Worm (Caenorhabditis elegans) whole organism, L4 larva: ENCODE results near the gene T05A8.8.

Experiments used
- D1046.2 ChIP-seq: fragments of 200-800 bp; sonication (Bioruptor generic); IDR thresholded peaks from 2 replicates; pipeline ENCODE4 v1.3.6; 2022; ENCODE audit warnings: missing genetic modification characterization, missing compliant biosample characterization
- F10B5.3 ChIP-seq: sonication (generic microtip); optimal IDR thresholded peaks from 2 replicates; lab custom pipeline; 2016; ENCODE audit warnings: mild to moderate bottlenecking, missing genetic modification characterization, missing compliant biosample characterization
- F26F4.8 ChIP-seq: fragments of 200-800 bp; sonication (Bioruptor generic); conservative IDR thresholded peaks from 2 replicates; pipeline ENCODE4 v1.3.6; 2022; ENCODE audit warnings: missing genetic modification characterization, missing compliant biosample characterization
- F49E8.2 ChIP-seq: sonication (generic microtip); optimal IDR thresholded peaks from 2 replicates; lab custom pipeline; 2016; ENCODE audit warnings: missing compliant biosample characterization, mild to moderate bottlenecking, missing genetic modification characterization, borderline replicate concordance
- R02D3.7 ChIP-seq: fragments of 150-350 bp; sonication (generic microtip); optimal IDR thresholded peaks from 3 replicates; lab custom pipeline; 2014; ENCODE audit warnings: missing biosample characterization, missing genetic modification characterization
- T20F7.1 ChIP-seq: fragments of 200-800 bp; sonication (Bioruptor generic); optimal IDR thresholded peaks from 2 replicates; lab custom pipeline; 2018; ENCODE audit warnings: mild to moderate bottlenecking, missing genetic modification characterization, missing compliant biosample characterization
- Y48G9A.11 ChIP-seq: fragments of 200-800 bp; sonication (Bioruptor generic); IDR thresholded peaks from 2 replicates; pipeline ENCODE4 v1.3.6; 2022; ENCODE audit warnings: missing genetic modification reagents, missing genetic modification characterization, missing compliant biosample characterization
- Y5F2A.4 ChIP-seq: fragments of 200-800 bp; sonication (Bioruptor generic); optimal IDR thresholded peaks from 2 replicates; lab custom pipeline; 2018; ENCODE audit warnings: mild to moderate bottlenecking, missing genetic modification characterization, missing compliant biosample characterization
- Y75B8A.6 ChIP-seq: fragments of 200-800 bp; sonication (Bioruptor generic); IDR thresholded peaks from 2 replicates; pipeline ENCODE4 v1.3.6; 2022; ENCODE audit warnings: missing genetic modification reagents, missing genetic modification characterization, missing compliant biosample characterization
- ZK337.2 ChIP-seq: fragments of 200-800 bp; sonication (Bioruptor generic); IDR thresholded peaks from 2 replicates; pipeline ENCODE4 v1.3.6; 2022; ENCODE audit warnings: missing genetic modification reagents, missing genetic modification characterization, missing compliant biosample characterization
- ZK546.5 ChIP-seq, 2 experiments: sonication (generic microtip); optimal IDR thresholded peaks; 2 replicates each; lab custom pipeline; 2017; ENCODE audit warnings: missing biosample characterization in 2 of 2, missing genetic modification characterization in 2 of 2
- aha-1 ChIP-seq: fragments of 150-350 bp; peaks from one replicate; lab custom pipeline; 2014; ENCODE audit warnings: missing biosample characterization, missing genetic modification characterization
- aly-2 ChIP-seq: sonication (generic microtip); optimal IDR thresholded peaks from 2 replicates; lab custom pipeline; 2018; ENCODE audit warnings: missing biosample characterization, missing genetic modification characterization
- arid-1 ChIP-seq: fragments of 200-800 bp; sonication (Bioruptor generic); conservative IDR thresholded peaks from 2 replicates; pipeline ENCODE4 v1.3.6; 2022; ENCODE audit warnings: missing genetic modification reagents, missing genetic modification characterization, missing compliant biosample characterization
- ceh-28 ChIP-seq: fragments of 150-350 bp; optimal IDR thresholded peaks from 2 replicates; lab custom pipeline; 2014; ENCODE audit warnings: missing biosample characterization, missing genetic modification reagents, missing genetic modification characterization
- ceh-32 ChIP-seq: sonication (generic microtip); optimal IDR thresholded peaks from 2 replicates; lab custom pipeline; 2016; ENCODE audit warnings: mild to moderate bottlenecking, missing genetic modification characterization, missing compliant biosample characterization; ENCODE audit not compliant: poor library complexity
- ceh-44 ChIP-seq: fragments of 200-800 bp; sonication (Bioruptor generic); IDR thresholded peaks from 2 replicates; pipeline ENCODE4 v1.3.6; 2022; ENCODE audit warnings: missing genetic modification reagents, missing genetic modification characterization, missing compliant biosample characterization
- ces-1 ChIP-seq: fragments of 150-350 bp; sonication (generic microtip); optimal IDR thresholded peaks from 4 replicates; lab custom pipeline; 2014; ENCODE audit warnings: missing biosample characterization, missing genetic modification reagents, missing genetic modification characterization
- cey-2 ChIP-seq: sonication (generic microtip); optimal IDR thresholded peaks from 3 replicates; lab custom pipeline; 2017; ENCODE audit warnings: missing genetic modification characterization, mild to moderate bottlenecking, missing compliant biosample characterization, antibody characterized with exemption, borderline replicate concordance; ENCODE audit not compliant: insufficient read depth
- ctbp-1 ChIP-seq: fragments of 200-800 bp; sonication (Bioruptor generic); IDR thresholded peaks from 2 replicates; pipeline ENCODE4 v1.3.6; 2022; ENCODE audit warnings: missing genetic modification reagents, missing genetic modification characterization, missing compliant biosample characterization
- daf-8 ChIP-seq: fragments of 200-800 bp; sonication (Bioruptor generic); IDR thresholded peaks from 2 replicates; pipeline ENCODE4 v1.3.6; 2022; ENCODE audit warnings: missing genetic modification characterization, missing compliant biosample characterization
- dpl-1 ChIP-seq: fragments of 150-350 bp; optimal IDR thresholded peaks from 2 replicates; lab custom pipeline; 2014; ENCODE audit warnings: missing biosample characterization, missing genetic modification reagents, missing genetic modification characterization
- egl-27 ChIP-seq: sonication (generic microtip); optimal IDR thresholded peaks from 3 replicates; lab custom pipeline; 2017; ENCODE audit warnings: missing biosample characterization, missing genetic modification reagents, missing genetic modification characterization
- egl-43 ChIP-seq: fragments of 200-800 bp; sonication (Bioruptor generic); IDR thresholded peaks from 2 replicates; pipeline ENCODE4 v1.3.6; 2022; ENCODE audit warnings: missing genetic modification reagents, missing genetic modification characterization, missing compliant biosample characterization
- hif-1 ChIP-seq, 2 experiments: sonication (generic microtip); optimal IDR thresholded peaks; 2 replicates each; lab custom pipeline; 2016 to 2017; ENCODE audit warnings: missing compliant biosample characterization in 2 of 2, missing genetic modification characterization in 2 of 2, missing genetic modification reagents in 2 of 2, missing genotype in 2 of 2, mild to moderate bottlenecking in 1 of 2
- hmg-1.1 ChIP-seq: fragments of 200-800 bp; sonication (Bioruptor generic); IDR thresholded peaks from 2 replicates; pipeline ENCODE4 v1.3.6; 2022; ENCODE audit warnings: missing genetic modification reagents, missing genetic modification characterization, missing compliant biosample characterization
- lim-7 ChIP-seq: fragments of 200-800 bp; sonication (Bioruptor generic); IDR thresholded peaks from 2 replicates; pipeline ENCODE4 v1.3.6; 2022; ENCODE audit warnings: missing genetic modification characterization, missing compliant biosample characterization
- lin-13 ChIP-seq: fragments of 150-350 bp; optimal IDR thresholded peaks from 2 replicates; lab custom pipeline; 2014; ENCODE audit warnings: missing biosample characterization, missing genetic modification reagents, missing genetic modification characterization
- lin-38 ChIP-seq: fragments of 200-800 bp; sonication (Bioruptor generic); IDR thresholded peaks from 2 replicates; pipeline ENCODE4 v1.3.6; 2022; ENCODE audit warnings: missing genetic modification reagents, missing genetic modification characterization, missing compliant biosample characterization
- madf-5 ChIP-seq, 2 experiments: fragments of 200-800 bp; sonication (Bioruptor generic); IDR thresholded peaks; 2 replicates each; pipeline ENCODE4 v1.3.6; 2022; ENCODE audit warnings: missing compliant biosample characterization in 2 of 2, missing genetic modification characterization in 2 of 2
- madf-9 ChIP-seq: fragments of 200-800 bp; sonication (Bioruptor generic); conservative IDR thresholded peaks from 2 replicates; pipeline ENCODE4 v1.3.6; 2022; ENCODE audit warnings: missing genetic modification reagents, missing genetic modification characterization, missing compliant biosample characterization
- mdt-29 ChIP-seq: fragments of 200-800 bp; sonication (Bioruptor generic); IDR thresholded peaks from 2 replicates; pipeline ENCODE4 v1.3.6; 2022; ENCODE audit warnings: missing genetic modification reagents, missing genetic modification characterization, missing compliant biosample characterization
- mep-1 ChIP-seq: fragments of 150-350 bp; sonication (generic microtip); optimal IDR thresholded peaks from 3 replicates; lab custom pipeline; 2014; ENCODE audit warnings: missing biosample characterization, missing genetic modification characterization
- mes-2 ChIP-seq: sonication (generic microtip); optimal IDR thresholded peaks from 2 replicates; lab custom pipeline; 2016; ENCODE audit warnings: missing genotype, mild to moderate bottlenecking, missing genetic modification characterization, missing compliant biosample characterization; ENCODE audit not compliant: poor library complexity, severe bottlenecking
- mxl-3 ChIP-seq: fragments of 200-800 bp; sonication (Bioruptor generic); optimal IDR thresholded peaks from 2 replicates; lab custom pipeline; 2018; ENCODE audit warnings: mild to moderate bottlenecking, missing genetic modification characterization, missing compliant biosample characterization
- nhr-11 ChIP-seq: fragments of 150-350 bp; optimal IDR thresholded peaks from 2 replicates; lab custom pipeline; 2014; ENCODE audit warnings: missing biosample characterization, missing genetic modification characterization
- nhr-111 ChIP-seq: fragments of 200-800 bp; sonication (Bioruptor generic); optimal IDR thresholded peaks from 2 replicates; lab custom pipeline; 2018; ENCODE audit warnings: mild to moderate bottlenecking, missing genetic modification characterization, missing compliant biosample characterization
- nhr-28 ChIP-seq: fragments of 150-350 bp; optimal IDR thresholded peaks from 2 replicates; lab custom pipeline; 2014; ENCODE audit warnings: missing biosample characterization, missing genetic modification characterization
- nhr-42 ChIP-seq: fragments of 200-800 bp; sonication (Bioruptor generic); IDR thresholded peaks from 2 replicates; pipeline ENCODE4 v1.3.6; 2022; ENCODE audit warnings: missing genetic modification characterization, missing compliant biosample characterization
- nhr-76 ChIP-seq: fragments of 150-350 bp; optimal IDR thresholded peaks from 2 replicates; lab custom pipeline; 2014; ENCODE audit warnings: missing biosample characterization, missing genetic modification characterization
- pqm-1 ChIP-seq: sonication (generic microtip); optimal IDR thresholded peaks from 2 replicates; lab custom pipeline; 2017; ENCODE audit warnings: missing biosample characterization, missing genetic modification characterization
- saeg-2 ChIP-seq: fragments of 200-800 bp; sonication (Bioruptor generic); IDR thresholded peaks from 2 replicates; pipeline ENCODE4 v1.3.6; 2022; ENCODE audit warnings: missing genetic modification reagents, missing genetic modification characterization, missing compliant biosample characterization
- sdz-12 ChIP-seq: fragments of 200-800 bp; sonication (Bioruptor generic); optimal IDR thresholded peaks from 2 replicates; lab custom pipeline; 2018; ENCODE audit warnings: mild to moderate bottlenecking, missing genetic modification characterization, missing compliant biosample characterization
- set-16 ChIP-seq: fragments of 200-800 bp; sonication (Bioruptor generic); IDR thresholded peaks from 2 replicates; pipeline ENCODE4 v1.3.6; 2022; ENCODE audit warnings: missing genetic modification reagents, missing genetic modification characterization, missing compliant biosample characterization
- snpc-1.2 ChIP-seq: fragments of 200-800 bp; sonication (Bioruptor generic); IDR thresholded peaks from 2 replicates; pipeline ENCODE4 v1.3.6; 2022; ENCODE audit warnings: missing genetic modification reagents, missing genetic modification characterization, missing compliant biosample characterization
- spr-1 ChIP-seq: sonication (generic microtip); optimal IDR thresholded peaks from 2 replicates; lab custom pipeline; 2016; ENCODE audit warnings: mild to moderate bottlenecking, missing genetic modification characterization, missing compliant biosample characterization
- tra-1 ChIP-seq: fragments of 200-800 bp; sonication (Bioruptor generic); IDR thresholded peaks from 2 replicates; pipeline ENCODE4 v1.3.6; 2022; ENCODE audit warnings: missing genetic modification reagents, missing genetic modification characterization, missing compliant biosample characterization
- unc-130 ChIP-seq: sonication (generic microtip); optimal IDR thresholded peaks from 2 replicates; lab custom pipeline; 2016; ENCODE audit warnings: missing genetic modification reagents, missing genetic modification characterization, missing compliant biosample characterization
- zfp-2 ChIP-seq: sonication (generic microtip); optimal IDR thresholded peaks from 2 replicates; lab custom pipeline; 2016; ENCODE audit warnings: mild to moderate bottlenecking, missing genetic modification characterization, missing compliant biosample characterization
- zip-11 ChIP-seq: fragments of 200-800 bp; sonication (Bioruptor generic); IDR thresholded peaks from 2 replicates; pipeline ENCODE4 v1.3.6; 2022; ENCODE audit warnings: missing genetic modification characterization, missing compliant biosample characterization
- ztf-7 ChIP-seq: fragments of 150-350 bp; optimal IDR thresholded peaks from 2 replicates; lab custom pipeline; 2014; ENCODE audit warnings: missing biosample characterization, missing genetic modification characterization

The T05A8.8 gene

DNA sequence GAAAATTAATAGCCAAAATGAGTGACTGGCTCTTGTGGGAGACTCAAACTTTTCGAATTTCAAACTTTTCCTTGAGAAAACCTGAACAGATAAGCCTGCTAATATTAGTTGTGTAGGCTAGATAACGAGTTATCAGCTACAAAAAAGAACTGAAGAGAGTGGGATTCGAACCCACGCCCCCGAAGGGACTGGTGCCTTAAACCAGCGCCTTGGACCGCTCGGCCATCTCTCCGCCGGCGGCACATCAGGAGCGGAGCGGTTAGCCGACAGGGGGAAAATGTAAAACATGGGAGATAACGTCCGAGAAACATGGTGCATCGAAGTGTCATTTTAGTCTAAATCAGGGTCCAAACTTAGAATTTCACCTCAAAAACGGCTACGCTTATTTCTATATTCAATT is 834 bp upstream of the T05A8.8 start (continued):
- peak; percentile 64; the same call in 1 of the 2 replicates for TF ChIP-seq F26F4.8 (GFP tag; lab: Robert Waterston, UW)
- no peak for TF ChIP-seq T20F7.1 (GFP tag; lab: Kevin White, UChicago)
- no peak for TF ChIP-seq pqm-1
- TF ChIP-seq egl-27: no peak
- TF ChIP-seq ZK337.2 (GFP tag; lab: Robert Waterston, UW): no peak
- peak; percentile 43 for TF ChIP-seq mes-2 (tag; lab: Kevin White, UChicago)
- peak; percentile 52; the same call in 1 of the 2 replicates for TF ChIP-seq mdt-29 (GFP tag; lab: Robert Waterston, UW)
- no peak for TF ChIP-seq madf-5 (GFP tag; IDR thresholded peaks at IDR 0.05; lab: Robert Waterston, UW)
- no peak for TF ChIP-seq mep-1 (tag; lab: Kevin White, UChicago)
- TF ChIP-seq nhr-111 (GFP tag; lab: Kevin White, UChicago): no peak
- TF ChIP-seq Y48G9A.11 (GFP tag; lab: Robert Waterston, UW): peak; percentile 66
- no peak for TF ChIP-seq hif-1 (tag; optimal IDR thresholded peaks at IDR 0.05; lab: Kevin White, UChicago)
- no peak for TF ChIP-seq daf-8 (GFP tag; lab: Robert Waterston, UW)
- no peak for TF ChIP-seq ceh-44
- no peak for TF ChIP-seq aly-2
- TF ChIP-seq cey-2 (tag; lab: Kevin White, UChicago): no peak
- peak; percentile 6 for TF ChIP-seq spr-1 (tag; lab: Kevin White, UChicago)
- no peak for TF ChIP-seq F49E8.2 (tag; lab: Kevin White, UChicago)
- peak; percentile 79 for TF ChIP-seq set-16 (GFP tag; lab: Robert Waterston, UW)
- TF ChIP-seq nhr-42: no peak
- TF ChIP-seq sdz-12 (GFP tag; lab: Kevin White, UChicago): no peak
- no peak for TF ChIP-seq zfp-2 (tag; lab: Kevin White, UChicago)
- peak; percentile 46 for TF ChIP-seq lin-13
- no peak for TF ChIP-seq nhr-76 (tag; lab: Kevin White, UChicago)
- TF ChIP-seq ztf-7 (tag; lab: Kevin White, UChicago): no peak
- TF ChIP-seq nhr-11 (tag; lab: Kevin White, UChicago): no peak
- no peak for TF ChIP-seq ceh-32 (tag; lab: Kevin White, UChicago)
- no peak for TF ChIP-seq dpl-1 (GFP tag; lab: Kevin White, UChicago)
- TF ChIP-seq lin-38: peak; percentile 63
- TF ChIP-seq snpc-1.2 (GFP tag; lab: Robert Waterston, UW): peak; percentile 65
- no peak for TF ChIP-seq ZK546.5 (tag; optimal IDR thresholded peaks at IDR 0.05; lab: Kevin White, UChicago)
- no peak for TF ChIP-seq hmg-1.1
- 0 out of 2 replicates have a peak, but pooled peaks have one; percentile 19 for TF ChIP-seq D1046.2
- TF ChIP-seq F10B5.3 (tag; lab: Kevin White, UChicago): no peak
- TF ChIP-seq lim-7 (GFP tag; lab: Robert Waterston, UW): peak; percentile 67; the same call in 1 of the 2 replicates
- no peak for TF ChIP-seq nhr-28 (tag; lab: Kevin White, UChicago)
- peak; percentile 82 for TF ChIP-seq egl-43 (GFP tag; lab: Robert Waterston, UW)
- TF ChIP-seq aha-1: peak; percentile 80
- no peak for TF ChIP-seq saeg-2 (GFP tag; lab: Robert Waterston, UW)
- no peak for TF ChIP-seq Y5F2A.4 (GFP tag; lab: Kevin White, UChicago)
- TF ChIP-seq mxl-3 (GFP tag; lab: Kevin White, UChicago): no peak
- no peak for TF ChIP-seq R02D3.7 (tag; lab: Kevin White, UChicago)
- no peak for TF ChIP-seq Y75B8A.6 (GFP tag; lab: Robert Waterston, UW)
- no peak for TF ChIP-seq unc-130
- TF ChIP-seq zip-11: no peak
- TF ChIP-seq ceh-28 (tag; lab: Kevin White, UChicago): no peak
- TF ChIP-seq ces-1 (GFP tag; lab: Kevin White, UChicago): no peak
- 0 out of 2 replicates have a peak, but pooled peaks have one; percentile 44 for TF ChIP-seq tra-1
- no peak for TF ChIP-seq madf-9 (GFP tag; lab: Robert Waterston, UW)
- TF ChIP-seq arid-1 (GFP tag; lab: Robert Waterston, UW): no peak
- TF ChIP-seq ctbp-1 (GFP tag; lab: Robert Waterston, UW): no peak
